Worm (Caenorhabditis elegans) whole organism, late embryonic: ENCODE data around the gene unc-132.

Source experiments
- C08G9.2 ChIP-seq: sonication (generic microtip); optimal IDR thresholded peaks from 2 replicates; lab custom pipeline; 2016; ENCODE audit warnings: mild to moderate bottlenecking, missing genetic modification characterization, moderate library complexity, missing compliant biosample characterization
- C38D4.7 ChIP-seq: fragments of 200-800 bp; sonication (Bioruptor generic); optimal IDR thresholded peaks from 2 replicates; lab custom pipeline; 2018; ENCODE audit warnings: mild to moderate bottlenecking, missing genetic modification characterization, moderate library complexity, missing compliant biosample characterization
- F13H6.1 ChIP-seq: sonication (generic microtip); optimal IDR thresholded peaks from 2 replicates; lab custom pipeline; 2016; ENCODE audit warnings: missing genetic modification characterization, missing compliant biosample characterization
- K09A11.1 ChIP-seq: sonication (generic microtip); optimal IDR thresholded peaks from 2 replicates; lab custom pipeline; 2017; ENCODE audit warnings: antibody characterized with exemption, mild to moderate bottlenecking, missing genetic modification characterization, missing compliant biosample characterization; ENCODE audit not compliant: insufficient read depth
- Y22D7AL.16 ChIP-seq: sonication (generic microtip); optimal IDR thresholded peaks from 2 replicates; lab custom pipeline; 2016; ENCODE audit warnings: missing genetic modification characterization, missing compliant biosample characterization
- ahr-1 ChIP-seq: sonication (generic microtip); optimal IDR thresholded peaks from 2 replicates; lab custom pipeline; 2016; ENCODE audit warnings: missing genetic modification characterization, missing compliant biosample characterization
- ceh-18 ChIP-seq: sonication (generic microtip); optimal IDR thresholded peaks from 2 replicates; lab custom pipeline; 2016; ENCODE audit warnings: missing genetic modification characterization, missing compliant biosample characterization
- ceh-19 ChIP-seq: fragments of 200-800 bp; sonication (Bioruptor generic); optimal IDR thresholded peaks from 2 replicates; lab custom pipeline; 2018; ENCODE audit warnings: mild to moderate bottlenecking, missing genetic modification characterization, missing compliant biosample characterization
- ceh-2 ChIP-seq: sonication (generic microtip); optimal IDR thresholded peaks from 2 replicates; lab custom pipeline; 2016; ENCODE audit warnings: missing genotype, missing genetic modification characterization, missing compliant biosample characterization
- ceh-24 ChIP-seq: sonication (generic microtip); optimal IDR thresholded peaks from 2 replicates; lab custom pipeline; 2016; ENCODE audit warnings: mild to moderate bottlenecking, missing genetic modification characterization, missing compliant biosample characterization
- ceh-45 ChIP-seq: fragments of 200-800 bp; sonication (Bioruptor generic); IDR thresholded peaks from 2 replicates; pipeline ENCODE4 v1.3.6; 2022; ENCODE audit warnings: missing genetic modification reagents, missing genetic modification characterization, missing compliant biosample characterization
- ceh-48 ChIP-seq: sonication (generic microtip); optimal IDR thresholded peaks from 2 replicates; lab custom pipeline; 2016; ENCODE audit warnings: missing genetic modification characterization, inconsistent platforms, missing compliant biosample characterization
- che-1 ChIP-seq: sonication (generic microtip); optimal IDR thresholded peaks from 2 replicates; lab custom pipeline; 2016; ENCODE audit warnings: mild to moderate bottlenecking, missing genetic modification characterization, missing compliant biosample characterization
- elt-2 ChIP-seq: sonication (generic microtip); optimal IDR thresholded peaks from 2 replicates; lab custom pipeline; 2016; ENCODE audit warnings: missing genetic modification reagents, missing genetic modification characterization, missing compliant biosample characterization
- elt-4 ChIP-seq: sonication (generic microtip); optimal IDR thresholded peaks from 2 replicates; lab custom pipeline; 2016; ENCODE audit warnings: missing genetic modification characterization, missing compliant biosample characterization
- eyg-1 ChIP-seq: sonication (generic microtip); optimal IDR thresholded peaks from 2 replicates; lab custom pipeline; 2016; ENCODE audit warnings: missing genotype, missing genetic modification characterization, missing compliant biosample characterization
- fkh-6 ChIP-seq: sonication (generic microtip); optimal IDR thresholded peaks from 2 replicates; lab custom pipeline; 2016; ENCODE audit warnings: missing genetic modification characterization, missing compliant biosample characterization
- gmeb-2 ChIP-seq: sonication (generic microtip); optimal IDR thresholded peaks from 2 replicates; lab custom pipeline; 2016; ENCODE audit warnings: missing genetic modification characterization, inconsistent platforms, missing compliant biosample characterization
- hlh-6 ChIP-seq: sonication (generic microtip); optimal IDR thresholded peaks from 2 replicates; lab custom pipeline; 2016; ENCODE audit warnings: missing genotype, missing genetic modification characterization, missing compliant biosample characterization
- hlh-8 ChIP-seq: sonication (generic microtip); optimal IDR thresholded peaks from 2 replicates; lab custom pipeline; 2016; ENCODE audit warnings: missing genotype, missing genetic modification characterization, missing compliant biosample characterization
- lin-11 ChIP-seq: fragments of 200-800 bp; sonication (Bioruptor generic); optimal IDR thresholded peaks from 2 replicates; lab custom pipeline; 2018; ENCODE audit warnings: mild to moderate bottlenecking, missing genetic modification characterization, missing compliant biosample characterization
- madf-2 ChIP-seq: sonication (generic microtip); optimal IDR thresholded peaks from 2 replicates; lab custom pipeline; 2017; ENCODE audit warnings: missing genetic modification characterization, missing compliant biosample characterization
- nfya-1 ChIP-seq: sonication (generic microtip); optimal IDR thresholded peaks from 2 replicates; lab custom pipeline; 2017; ENCODE audit warnings: missing genetic modification characterization, mild to moderate bottlenecking, missing compliant biosample characterization, antibody characterized with exemption, moderate library complexity
- odd-2 ChIP-seq: sonication (generic microtip); optimal IDR thresholded peaks from 2 replicates; lab custom pipeline; 2017; ENCODE audit warnings: antibody characterized with exemption, mild to moderate bottlenecking, missing genetic modification characterization, missing compliant biosample characterization
- pag-3 ChIP-seq: sonication (generic microtip); optimal IDR thresholded peaks from 2 replicates; lab custom pipeline; 2016; ENCODE audit warnings: missing compliant biosample characterization, missing genetic modification characterization, borderline replicate concordance
- pat-9 ChIP-seq: fragments of 200-800 bp; sonication (Bioruptor generic); optimal IDR thresholded peaks from 2 replicates; lab custom pipeline; 2018; ENCODE audit warnings: mild to moderate bottlenecking, missing genetic modification characterization, moderate library complexity, missing compliant biosample characterization
- pax-1 ChIP-seq: fragments of 150-350 bp; optimal IDR thresholded peaks from 2 replicates; lab custom pipeline; 2014; ENCODE audit warnings: missing biosample characterization, missing genetic modification characterization
- pha-4 ChIP-seq: fragments of 150-350 bp; optimal IDR thresholded peaks from 2 replicates; lab custom pipeline; 2018; ENCODE audit warnings: missing biosample characterization, missing genetic modification reagents, missing genetic modification characterization
- rnt-1 ChIP-seq: sonication (generic microtip); optimal IDR thresholded peaks from 2 replicates; lab custom pipeline; 2016; ENCODE audit warnings: missing genetic modification characterization, missing compliant biosample characterization
- sdc-2 ChIP-seq: sonication (generic microtip); optimal IDR thresholded peaks from 2 replicates; lab custom pipeline; 2016; ENCODE audit warnings: missing genotype, missing genetic modification characterization, missing compliant biosample characterization
- tbx-7 ChIP-seq: sonication (generic microtip); optimal IDR thresholded peaks from 2 replicates; lab custom pipeline; 2016; ENCODE audit warnings: missing genotype, missing genetic modification characterization, missing compliant biosample characterization
- unc-55 ChIP-seq: sonication (generic microtip); optimal IDR thresholded peaks from 2 replicates; lab custom pipeline; 2017; ENCODE audit warnings: missing biosample characterization, missing genetic modification reagents, missing genetic modification characterization
- zip-5 ChIP-seq: sonication (generic microtip); optimal IDR thresholded peaks from 2 replicates; lab custom pipeline; 2016; ENCODE audit warnings: missing genetic modification characterization, missing compliant biosample characterization

unc-132 gene

ce11 chrV:3692613-3693012 is 5.7 kb downstream of the unc-132 start:
- TF ChIP-seq ceh-2 (tag; lab: Kevin White, UChicago) (no peak), elt-2 (peak; percentile 20), C38D4.7 (no peak), ceh-19 (GFP tag; lab: Kevin White, UChicago) (no peak), ceh-24 (tag; lab: Kevin White, UChicago) (no peak)

- TF ChIP-seq ceh-2 (tag; lab: Kevin White, UChicago), result no peak
- TF ChIP-seq hlh-6 (tag; lab: Kevin White, UChicago), result no peak
- TF ChIP-seq rnt-1 (tag; lab: Kevin White, UChicago), result no peak
- TF ChIP-seq lin-11 (tag; lab: Kevin White, UChicago), result no peak
- TF ChIP-seq F13H6.1 (tag; lab: Kevin White, UChicago), result no peak
- TF ChIP-seq fkh-6 (tag; lab: Kevin White, UChicago), result no peak
- TF ChIP-seq eyg-1 (tag; lab: Kevin White, UChicago), result no peak
- TF ChIP-seq pag-3 (tag; lab: Kevin White, UChicago), result no peak
- no peak for TF ChIP-seq sdc-2 (tag; lab: Kevin White, UChicago)
- TF ChIP-seq pat-9 (tag; lab: Kevin White, UChicago), result no peak
- TF ChIP-seq K09A11.1 (tag; lab: Kevin White, UChicago), result no peak
- no peak for TF ChIP-seq pha-4 (tag; lab: Kevin White, UChicago)
- TF ChIP-seq ceh-48 (tag; lab: Kevin White, UChicago), result no peak
- TF ChIP-seq, all 69 proteins: peak for 0
Measured at ce11 chrV:3693657-3694056, 6.8 kb downstream of the unc-132 start.

- TF ChIP-seq eyg-1 (tag; lab: Kevin White, UChicago) (no peak), hlh-8 (no peak), pax-1 (no peak), pha-4 (tag; lab: Kevin White, UChicago) (no peak), ceh-45 (GFP tag; lab: Robert Waterston, UW) (no peak), pag-3 (tag; lab: Kevin White, UChicago) (no peak), sdc-2 (tag; lab: Kevin White, UChicago) (no peak), lin-11 (tag; lab: Kevin White, UChicago) (no peak), ceh-18 (tag; lab: Kevin White, UChicago) (no peak), elt-4 (tag; lab: Kevin White, UChicago) (no peak), C38D4.7 (no peak), odd-2 (tag; lab: Kevin White, UChicago) (no peak), che-1 (tag; lab: Kevin White, UChicago) (no peak), gmeb-2 (tag; lab: Kevin White, UChicago) (no peak), madf-2 (tag; lab: Kevin White, UChicago) (no peak)
Measured at ce11 chrV:3695254-3695653, 8.3 kb downstream of the unc-132 start.

- TF ChIP-seq che-1 (tag; lab: Kevin White, UChicago) (no peak), ceh-19 (GFP tag; lab: Kevin White, UChicago) (no peak), elt-2 (peak; percentile 74), ahr-1 (tag; lab: Kevin White, UChicago) (no peak)
- TF ChIP-seq, all 69 proteins: peak for 1
Measured at ce11 chrV:3697071-3697470, 10.2 kb downstream of the unc-132 start.

- TF ChIP-seq gmeb-2 (tag; lab: Kevin White, UChicago) (no peak), ceh-45 (GFP tag; lab: Robert Waterston, UW) (no peak), C08G9.2 (tag; lab: Kevin White, UChicago) (no peak)
- TF ChIP-seq, all 69 proteins: peak for 0
Measured at ce11 chrV:3698497-3698896, 11.6 kb downstream of the unc-132 start.

ce11 chrV:3702998-3703397 is 16.1 kb downstream of the unc-132 start:
- no peak for TF ChIP-seq nfya-1
- no peak for TF ChIP-seq zip-5 (tag; lab: Kevin White, UChicago)
- TF ChIP-seq hlh-6 (tag; lab: Kevin White, UChicago), result no peak
- TF ChIP-seq ceh-24 (tag; lab: Kevin White, UChicago), result no peak
- no peak for TF ChIP-seq unc-55
- no peak for TF ChIP-seq pag-3 (tag; lab: Kevin White, UChicago)
- TF ChIP-seq Y22D7AL.16, result no peak
- no peak for TF ChIP-seq tbx-7 (tag; lab: Kevin White, UChicago)
